Fruit fly (Drosophila melanogaster) whole organism, embryonic: ENCODE data around the gene hry.

Source experiments
- Bdp1 ChIP-seq: fragments of 200-800 bp; sonication (Bioruptor generic); optimal IDR thresholded peaks from 3 replicates; lab custom pipeline; 2016; ENCODE audit warnings: missing biosample characterization, missing genetic modification characterization
- CG32767 ChIP-seq: fragments of 200-800 bp; sonication (Bioruptor generic); IDR thresholded peaks from 2 replicates; pipeline ENCODE4 v1.3.6; 2022; ENCODE audit warnings: missing biosample characterization, missing genetic modification characterization
- CG4854 ChIP-seq: fragments of 200-800 bp; sonication (Bioruptor generic); optimal IDR thresholded peaks from 2 replicates; lab custom pipeline; 2016; ENCODE audit warnings: missing biosample characterization, missing genetic modification characterization, inconsistent platforms
- CG6854 ChIP-seq: fragments of 200-800 bp; sonication (Bioruptor generic); optimal IDR thresholded peaks from 3 replicates; lab custom pipeline; 2017; ENCODE audit warnings: missing biosample characterization, mild to moderate bottlenecking, missing genetic modification characterization
- Lpt ChIP-seq: fragments of >200 bp; optimal IDR thresholded peaks from 2 replicates; lab custom pipeline; 2018; ENCODE audit warnings: missing biosample characterization, missing genetic modification characterization
- Mad ChIP-seq: fragments of 200-800 bp; sonication (Bioruptor generic); optimal IDR thresholded peaks from 2 replicates; lab custom pipeline; 2016; ENCODE audit warnings: missing biosample characterization, missing genetic modification characterization
- Taf1 ChIP-seq: fragments of 200-800 bp; sonication (Bioruptor generic); IDR thresholded peaks from 2 replicates; pipeline ENCODE4 v1.3.6; 2022; ENCODE audit warnings: missing biosample characterization, missing genetic modification characterization
- bcd ChIP-seq: fragments of 200-800 bp; sonication (Bioruptor generic); optimal IDR thresholded peaks from 2 replicates; lab custom pipeline; 2017; ENCODE audit warnings: missing biosample characterization, mild to moderate bottlenecking, missing genetic modification characterization
- eve ChIP-seq, 2 experiments: fragments of >200 bp; optimal IDR thresholded peaks; 2 replicates each; lab custom pipeline; 2017; ENCODE audit warnings: missing biosample characterization in 2 of 2, missing genetic modification characterization in 2 of 2
- pum ChIP-seq: fragments of 200-800 bp; sonication (Bioruptor generic); optimal IDR thresholded peaks from 2 replicates; lab custom pipeline; 2016; ENCODE audit warnings: missing biosample characterization, missing genetic modification characterization
- sima ChIP-seq: fragments of 200-800 bp; sonication (Bioruptor generic); optimal IDR thresholded peaks from 2 replicates; lab custom pipeline; 2016; ENCODE audit warnings: missing biosample characterization, missing genetic modification characterization

DNA sequence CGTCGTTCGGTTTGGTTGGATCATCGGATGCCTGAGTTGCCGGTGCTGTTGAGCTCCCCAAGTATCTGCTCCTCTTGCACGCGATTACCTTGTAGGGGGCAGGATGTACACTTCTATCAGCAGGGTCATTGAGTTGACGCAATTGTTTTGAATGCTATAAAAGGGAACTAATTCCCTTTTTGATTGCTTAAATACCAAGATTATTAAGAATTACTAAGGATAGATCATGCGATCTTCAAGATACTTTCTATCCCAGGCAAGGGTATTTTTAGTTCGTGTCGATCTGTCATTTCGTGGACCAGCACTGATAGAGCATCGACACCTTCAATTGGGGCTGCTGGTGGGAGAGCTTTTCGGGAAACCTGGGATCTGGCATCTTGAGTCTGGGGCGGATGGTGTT lies 6.5 kb upstream of the hry start:
- TF ChIP-seq pum (no peak), CG4854 (GFP tag; lab: Kevin White, UChicago) (no peak), eve (GFP tag; optimal IDR thresholded peaks at IDR 0.05; lab: Kevin White, UChicago) (no peak), Lpt (no peak), Taf1 (no peak), CG32767 (GFP tag; lab: Robert Waterston, UW) (no peak), CG6854 (GFP tag; lab: Kevin White, UChicago) (no peak), sima (GFP tag; lab: Kevin White, UChicago) (no peak), Bdp1 (GFP tag; lab: Kevin White, UChicago) (no peak), bcd (GFP tag; lab: Kevin White, UChicago) (no peak), Mad (GFP tag; lab: Kevin White, UChicago) (no peak)
